Fruit fly (Drosophila melanogaster) whole organism: ENCODE measurements around the gene Osi4.

Experiments
- Dll ChIP-seq: fragments of >200 bp; optimal IDR thresholded peaks from 2 replicates; lab custom pipeline; 2017
- pan ChIP-seq: fragments of >200 bp; optimal IDR thresholded peaks from 2 replicates; lab custom pipeline; 2017
- usp ChIP-seq: fragments of >200 bp; optimal IDR thresholded peaks from 2 replicates; lab custom pipeline; 2017; ENCODE audit warnings: missing biosample characterization, missing genetic modification characterization, mixed read lengths

DNA sequence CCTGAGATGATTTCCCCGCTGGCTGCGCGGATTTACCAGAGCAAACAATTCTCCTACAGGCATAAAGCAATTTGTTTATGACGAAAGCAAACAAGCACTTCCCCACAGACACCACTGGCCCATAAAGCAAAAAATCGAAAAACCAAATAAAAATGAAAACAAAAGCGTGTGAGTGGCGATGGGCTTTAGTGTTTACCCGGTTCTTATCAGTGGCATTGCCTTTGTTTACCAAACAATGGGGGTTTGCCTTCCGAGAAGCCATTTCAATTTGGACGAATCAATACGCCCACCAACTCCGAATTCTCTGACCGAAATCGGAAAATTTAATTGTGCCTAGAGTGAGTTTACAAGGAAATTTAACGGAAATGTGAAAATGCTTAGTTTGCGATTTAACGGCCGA, 39.1 kb downstream of the Osi4 start:
- TF ChIP-seq Dll (lab: Kevin White, UChicago) (no peak), usp (no peak), pan (lab: Kevin White, UChicago) (no peak)
